Worm (Caenorhabditis elegans): ENCODE measurements around the gene gbh-2.

DNA sequence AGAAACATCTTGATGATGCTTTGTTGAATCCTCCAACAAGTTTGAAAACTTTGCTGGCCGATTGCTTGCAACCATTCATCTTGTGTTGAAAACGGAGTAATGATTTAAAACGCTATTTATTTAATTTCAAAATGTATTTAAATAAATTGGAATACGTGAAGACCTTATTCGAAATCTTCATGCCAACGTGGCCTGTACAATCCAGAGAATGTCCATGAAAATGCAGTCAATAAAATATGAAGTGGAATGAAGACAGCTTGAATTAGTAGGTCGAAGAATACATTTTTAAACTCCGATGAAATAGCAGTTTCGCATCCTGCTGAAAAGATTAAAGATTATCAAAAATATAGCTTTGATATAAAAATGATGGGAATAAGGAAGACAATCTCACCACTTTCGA lies 31.2 kb upstream of the gbh-2 start, which contains the start of gene F22B5.5:
- no peak for TF ChIP-seq tra-4 (tag; optimal IDR thresholded peaks at IDR 0.05)
- no peak for TF ChIP-seq ceh-36 (tag; optimal IDR thresholded peaks at IDR 0.05)
- no peak for TF ChIP-seq ama-1 (optimal IDR thresholded peaks at IDR 0.05)
- TF ChIP-seq scrt-1 (GFP tag; IDR thresholded peaks at IDR 0.05) = no peak
- no peak for TF ChIP-seq flt-1 (GFP tag; IDR thresholded peaks at IDR 0.05)
- TF ChIP-seq ceh-13 (GFP tag; optimal IDR thresholded peaks at IDR 0.05) = no peak
